Worm (Caenorhabditis elegans): ENCODE measurements around the gene vps-29.
A peak's percentile ranks its signal among the peaks of the same experiment; 100 is the strongest.

The vps-29 gene

DNA sequence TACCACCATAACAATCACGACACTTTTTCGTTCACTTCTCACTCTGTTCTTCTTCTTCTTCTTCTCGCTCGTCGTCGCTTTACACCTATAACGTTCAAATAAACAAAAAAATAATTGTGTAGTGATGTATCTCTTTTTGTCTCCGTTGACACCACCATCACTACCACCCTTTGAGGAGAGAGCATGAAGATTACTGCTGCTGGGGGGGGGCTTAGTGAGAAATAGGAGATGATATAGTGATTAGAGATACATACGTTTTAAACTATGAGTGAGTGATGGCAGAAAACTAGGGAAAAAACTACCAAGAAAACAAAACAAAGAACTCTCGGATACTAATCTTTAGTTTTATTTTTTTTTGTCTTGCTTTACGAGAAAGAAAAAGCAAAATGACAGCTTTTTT is 13.5 kb upstream of the vps-29 start:
- TF ChIP-seq bed-3 (GFP tag; optimal IDR thresholded peaks at IDR 0.05): no peak
- TF ChIP-seq nhr-2 (tag; optimal IDR thresholded peaks at IDR 0.05): no peak
- TF ChIP-seq nhr-76 (tag; optimal IDR thresholded peaks at IDR 0.05): no peak

DNA sequence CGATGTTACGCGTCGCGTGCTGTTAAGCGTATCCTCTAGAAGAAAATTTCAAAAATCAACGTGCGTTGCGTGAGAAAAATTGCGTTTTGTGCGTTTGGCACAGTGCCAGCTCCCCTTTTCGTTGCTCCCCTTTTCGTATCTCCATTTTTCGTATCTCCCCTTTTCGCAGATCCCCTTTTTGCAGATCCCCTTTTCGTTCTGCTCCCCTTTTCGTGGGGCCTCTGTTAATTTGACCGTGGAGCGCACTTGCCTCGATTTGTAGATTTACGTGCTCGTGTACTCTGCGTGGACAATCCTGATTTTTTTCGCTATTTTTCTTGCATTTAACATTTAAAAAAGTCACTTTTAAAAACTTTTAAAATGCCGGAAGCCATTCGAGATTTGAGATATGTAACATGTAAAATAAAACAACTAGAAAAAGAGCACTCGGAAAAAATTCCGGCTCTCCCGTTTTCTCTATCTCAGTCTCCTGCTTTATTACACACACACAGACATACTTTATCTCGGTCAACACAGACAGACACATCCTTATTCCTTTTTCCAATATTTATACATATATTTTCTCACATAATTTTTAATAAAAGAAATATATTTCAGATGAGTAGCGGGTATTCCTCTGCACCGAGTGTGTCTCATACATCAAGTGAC is 10.9 kb upstream of the vps-29 start, which contains the start of gene ttll-4:
Gene ttll-4, plus strand, starts transcription at position 598 of the 648 bp plus-strand sequence.
- TF ChIP-seq nhr-237 (tag; optimal IDR thresholded peaks at IDR 0.05) (no peak), cnd-1 (tag; optimal IDR thresholded peaks at IDR 0.05) (peak; percentile 10), unc-39 (tag; optimal IDR thresholded peaks at IDR 0.05) (no peak), sem-2 (GFP tag; optimal IDR thresholded peaks at IDR 0.05) (no peak), lin-13 (tag; optimal IDR thresholded peaks at IDR 0.05) (peak; percentile 65), drap-1 (GFP tag; optimal IDR thresholded peaks at IDR 0.05) (peak; percentile 21), mep-1 (tag; optimal IDR thresholded peaks at IDR 0.05) (peak; percentile 60), ceh-43 (GFP tag; optimal IDR thresholded peaks at IDR 0.05) (no peak), mab-5 (tag; optimal IDR thresholded peaks at IDR 0.05) (no peak), elt-3 (tag; optimal IDR thresholded peaks at IDR 0.05) (no peak), ceh-39 (tag; optimal IDR thresholded peaks at IDR 0.05) (no peak), pha-4 (tag; optimal IDR thresholded peaks at IDR 0.05) (no peak), mls-2 (tag; optimal IDR thresholded peaks at IDR 0.05) (peak; percentile 38), nhr-2 (tag; optimal IDR thresholded peaks at IDR 0.05) (no peak), nhr-12 (tag; optimal IDR thresholded peaks at IDR 0.05) (no peak), M03D4.4 (tag; optimal IDR thresholded peaks at IDR 0.05) (peak; percentile 48), lin-32 (GFP tag; optimal IDR thresholded peaks at IDR 0.05) (peak; percentile 24), blmp-1 (tag; optimal IDR thresholded peaks at IDR 0.05) (no peak), lsy-2 (tag; optimal IDR thresholded peaks at IDR 0.05) (peak; percentile 14), elt-1 (tag; optimal IDR thresholded peaks at IDR 0.05; ENCODE audit: borderline replicate concordance, insufficient read depth) (no peak), nhr-76 (tag; optimal IDR thresholded peaks at IDR 0.05) (no peak), tbx-8 (GFP tag; optimal IDR thresholded peaks at IDR 0.05) (no peak), sptf-1 (tag; optimal IDR thresholded peaks at IDR 0.05) (peak; percentile 68), flh-1 (GFP tag; optimal IDR thresholded peaks at IDR 0.05) (no peak), zip-8 (tag; optimal IDR thresholded peaks at IDR 0.05) (no peak), nhr-28 (tag; optimal IDR thresholded peaks at IDR 0.05) (no peak), unc-120 (tag; optimal IDR thresholded peaks at IDR 0.05; ENCODE audit: poor library complexity, severe bottlenecking) (peak; percentile 22), ham-2 (GFP tag; optimal IDR thresholded peaks at IDR 0.05) (no peak), ces-1 (GFP tag; optimal IDR thresholded peaks at IDR 0.05) (peak; percentile 79)

DNA sequence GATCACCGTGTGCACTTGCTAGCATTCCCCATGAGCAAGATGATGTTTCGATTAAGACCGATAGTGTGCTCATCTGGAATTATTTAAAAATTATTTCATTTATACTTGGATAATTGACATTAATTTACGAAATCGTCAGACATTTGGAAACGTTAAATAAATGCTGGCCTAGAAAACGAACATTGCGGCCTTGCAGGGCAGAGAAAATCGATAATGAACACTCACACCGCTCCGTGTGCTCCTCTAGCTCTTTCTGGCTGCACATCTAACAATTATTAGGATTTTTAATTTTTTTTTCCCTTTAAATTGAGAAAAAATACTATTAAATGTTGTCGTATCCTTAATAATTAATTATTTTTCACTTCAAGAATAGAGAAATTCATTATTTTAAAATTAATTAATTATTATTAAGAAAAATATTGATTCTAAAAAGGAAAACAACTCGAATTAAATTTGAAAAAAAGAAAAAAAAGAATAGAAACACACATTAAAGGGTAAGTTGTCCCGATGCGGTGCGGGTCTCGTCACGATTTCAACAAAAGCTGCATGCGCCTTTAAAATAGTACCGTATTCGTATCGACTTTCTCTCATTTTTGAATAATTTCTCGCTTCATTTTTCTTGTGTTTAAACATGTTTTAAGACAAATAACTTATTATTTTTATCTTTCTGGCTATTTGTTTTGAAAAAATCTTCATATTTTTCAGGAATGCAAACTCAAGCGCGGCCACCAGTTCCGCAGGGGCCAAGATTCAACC is 7.4 kb upstream of the vps-29 start, which contains the start of the genes gtf-2H3 and ham-3:
Gene gtf-2H3, minus strand, starts transcription at position 73 of the 756 bp plus-strand sequence.
Gene ham-3, plus strand, starts transcription at position 706 of the 756 bp plus-strand sequence.
- TF ChIP-seq zip-8 (tag; optimal IDR thresholded peaks at IDR 0.05): no peak
- no peak for TF ChIP-seq blmp-1 (tag; optimal IDR thresholded peaks at IDR 0.05)
- TF ChIP-seq ces-1 (GFP tag; optimal IDR thresholded peaks at IDR 0.05): peak; percentile 47
- TF ChIP-seq nhr-76 (tag; optimal IDR thresholded peaks at IDR 0.05): no peak
- no peak for TF ChIP-seq elt-3 (tag; optimal IDR thresholded peaks at IDR 0.05)
- no peak for TF ChIP-seq cnd-1 (tag; optimal IDR thresholded peaks at IDR 0.05)

ce11 chrIII:10118818-10119217 is 6.0 kb upstream of the vps-29 start, which contains the start of gene ZK1128.3:
Gene ZK1128.3, minus strand, starts transcription at chrIII:10118918.
- TF ChIP-seq ceh-83 (GFP tag; optimal IDR thresholded peaks at IDR 0.05) (no peak), snpc-4 (tag; optimal IDR thresholded peaks at IDR 0.05) (no peak)
